Worm (Caenorhabditis elegans) whole organism, L3 larva: Measurements from ENCODE around the gene D2062.1.

Experiments
- jun-1 ChIP-seq: fragments of 150-350 bp; optimal IDR thresholded peaks from 2 replicates; lab custom pipeline; 2014; ENCODE audit warnings: missing biosample characterization, missing genetic modification reagents, missing genetic modification characterization
- pha-4 ChIP-seq: fragments of 150-350 bp; optimal IDR thresholded peaks from 2 replicates; lab custom pipeline; 2014; ENCODE audit warnings: missing biosample characterization, missing genetic modification reagents, missing genetic modification characterization
- unc-39 ChIP-seq: sonication (generic microtip); optimal IDR thresholded peaks from 4 replicates; lab custom pipeline; 2017; ENCODE audit warnings: missing biosample characterization, missing genetic modification characterization

DNA sequence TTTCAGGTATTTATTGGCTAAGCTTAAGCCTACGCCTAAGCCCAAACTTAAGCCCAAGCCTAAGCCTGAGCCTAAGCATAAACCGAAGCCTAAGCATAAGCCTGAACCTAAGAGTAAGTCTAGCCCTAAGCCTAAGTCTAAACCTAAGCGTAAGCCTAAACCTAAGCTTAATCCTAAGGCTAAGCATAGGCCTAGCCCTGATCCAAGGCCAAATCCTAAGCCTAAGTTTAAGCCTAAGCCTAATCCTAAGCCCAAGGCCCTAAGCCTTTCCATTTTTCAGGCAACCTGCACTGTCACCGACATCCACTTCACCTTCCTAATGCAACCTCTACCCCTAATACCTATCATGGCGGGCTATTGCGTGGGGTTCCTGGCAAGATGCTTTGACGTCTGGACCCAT, 20.3 kb upstream of the D2062.1 start:
- TF ChIP-seq unc-39 (tag; lab: Kevin White, UChicago): no peak
- no peak for TF ChIP-seq jun-1 (tag; lab: Kevin White, UChicago)
- no peak for TF ChIP-seq pha-4 (tag; lab: Kevin White, UChicago)
